Worm (Caenorhabditis elegans) whole organism, L4/young adult: ENCODE measurements around the gene rars-1.

ENCODE experiments used
- W03F9.2 ChIP-seq: fragments of 150-350 bp; optimal IDR thresholded peaks from 2 replicates; lab custom pipeline; 2014; ENCODE audit warnings: missing biosample characterization, missing genetic modification characterization
- dao-5 ChIP-seq: sonication (generic microtip); optimal IDR thresholded peaks from 2 replicates; lab custom pipeline; 2016; ENCODE audit warnings: missing genotype, missing genetic modification characterization, moderate library complexity, missing compliant biosample characterization
- him-1 ChIP-seq: sonication (generic microtip); optimal IDR thresholded peaks from 2 replicates; lab custom pipeline; 2016; ENCODE audit warnings: missing genotype, missing genetic modification reagents, missing genetic modification characterization, missing compliant biosample characterization

rars-1 gene

ce11 chrIII:4917077-4917476 is at the start of gene rars-1:
rars-1 (minus strand) TSS chrIII:4917177.
- TF ChIP-seq him-1 = no peak
- no peak for TF ChIP-seq W03F9.2 (tag; lab: Kevin White, UChicago)
- TF ChIP-seq dao-5 (tag; lab: Kevin White, UChicago) = no peak

- TF ChIP-seq W03F9.2 (tag; lab: Kevin White, UChicago) = no peak
- TF ChIP-seq dao-5 (tag; lab: Kevin White, UChicago) = no peak
- no peak for TF ChIP-seq him-1
These were observed 48.3 kb upstream of the rars-1 start, which contains the start of gene nca-2 for ce11 chrIII:4965271-4965670. nca-2 (plus strand) TSS chrIII:4965571.

- TF ChIP-seq him-1 (peak; percentile 85), W03F9.2 (tag; lab: Kevin White, UChicago) (peak; percentile 93), dao-5 (tag; lab: Kevin White, UChicago) (no peak)
These were observed 45.9 kb upstream of the rars-1 start, which contains the start of gene C27F2.9 for ce11 chrIII:4962886-4963285. C27F2.9 (minus strand) TSS chrIII:4963044.

- TF ChIP-seq him-1 = no peak
These were observed 45.4 kb upstream of the rars-1 start, which contains the start of gene vps-22 for ce11 chrIII:4962393-4962792. vps-22 (minus strand) TSS chrIII:4962493.

- TF ChIP-seq him-1 (no peak), W03F9.2 (tag; lab: Kevin White, UChicago) (no peak), dao-5 (tag; lab: Kevin White, UChicago) (no peak)
These were observed 44.3 kb upstream of the rars-1 start for ce11 chrIII:4961281-4961680.

ce11 chrIII:4960204-4960603 is 43.2 kb upstream of the rars-1 start, which contains the start of gene C27F2.4:
C27F2.4 (minus strand) TSS chrIII:4960304.
- TF ChIP-seq dao-5 (tag; lab: Kevin White, UChicago) = no peak
- no peak for TF ChIP-seq him-1
- TF ChIP-seq W03F9.2 (tag; lab: Kevin White, UChicago) = no peak

- TF ChIP-seq dao-5 (tag; lab: Kevin White, UChicago) (no peak), him-1 (no peak), W03F9.2 (tag; lab: Kevin White, UChicago) (no peak)
These were observed 39.6 kb upstream of the rars-1 start, which contains the start of gene C26E6.1 for ce11 chrIII:4956566-4956965. C26E6.1 (plus strand) TSS chrIII:4956866.

ce11 chrIII:4952970-4953369 is 36.0 kb upstream of the rars-1 start:
- TF ChIP-seq dao-5 (tag; lab: Kevin White, UChicago) (no peak), W03F9.2 (tag; lab: Kevin White, UChicago) (no peak), him-1 (no peak)

ce11 chrIII:4951824-4952223 is 34.8 kb upstream of the rars-1 start, which contains the start of gene flh-2:
flh-2 (plus strand) TSS chrIII:4952124.
- TF ChIP-seq him-1 (no peak), dao-5 (tag; lab: Kevin White, UChicago) (no peak), W03F9.2 (tag; lab: Kevin White, UChicago) (no peak)

- no peak for TF ChIP-seq dao-5 (tag; lab: Kevin White, UChicago)
- no peak for TF ChIP-seq him-1
- no peak for TF ChIP-seq W03F9.2 (tag; lab: Kevin White, UChicago)
These were observed 34.2 kb upstream of the rars-1 start for ce11 chrIII:4951210-4951609.

ce11 chrIII:4950345-4950744 is 33.4 kb upstream of the rars-1 start:
- TF ChIP-seq dao-5 (tag; lab: Kevin White, UChicago) (no peak), W03F9.2 (tag; lab: Kevin White, UChicago) (no peak), him-1 (peak; percentile 27)

ce11 chrIII:4948631-4949030 is 31.7 kb upstream of the rars-1 start:
- TF ChIP-seq him-1 (no peak), dao-5 (tag; lab: Kevin White, UChicago) (no peak), W03F9.2 (tag; lab: Kevin White, UChicago) (no peak)

ce11 chrIII:4947352-4947751 is 30.4 kb upstream of the rars-1 start:
- TF ChIP-seq W03F9.2 (tag; lab: Kevin White, UChicago) = no peak
- TF ChIP-seq him-1 = no peak
- TF ChIP-seq dao-5 (tag; lab: Kevin White, UChicago) = no peak

ce11 chrIII:4944213-4944612 is 27.2 kb upstream of the rars-1 start, which contains the start of gene ntl-9:
ntl-9 (plus strand) TSS chrIII:4944513.
- TF ChIP-seq him-1 (no peak), W03F9.2 (tag; lab: Kevin White, UChicago) (no peak), dao-5 (tag; lab: Kevin White, UChicago) (no peak)

- no peak for TF ChIP-seq dao-5 (tag; lab: Kevin White, UChicago)
- TF ChIP-seq W03F9.2 (tag; lab: Kevin White, UChicago) = no peak
- TF ChIP-seq him-1 = no peak
These were observed 22.3 kb upstream of the rars-1 start, which contains the start of gene rpb-2 for ce11 chrIII:4939267-4939666. rpb-2 (plus strand) TSS chrIII:4939567.
